Worm (Caenorhabditis elegans) whole organism, L1 larva: ENCODE results near the gene C27H6.8.

Experiments
- aha-1 ChIP-seq: fragments of 150-350 bp; optimal IDR thresholded peaks from 2 replicates; lab custom pipeline; 2014; ENCODE audit warnings: missing biosample characterization, missing genetic modification characterization
- aly-2 ChIP-seq: fragments of 150-350 bp; optimal IDR thresholded peaks from 2 replicates; lab custom pipeline; 2014; ENCODE audit warnings: missing biosample characterization, missing genetic modification characterization
- ceh-8 ChIP-seq: fragments of 200-800 bp; sonication (Bioruptor generic); optimal IDR thresholded peaks from 2 replicates; lab custom pipeline; 2018; ENCODE audit warnings: mild to moderate bottlenecking, missing genetic modification characterization, moderate library complexity, missing compliant biosample characterization
- ceh-90 ChIP-seq: sonication (generic microtip); optimal IDR thresholded peaks from 2 replicates; lab custom pipeline; 2016; ENCODE audit warnings: missing genetic modification characterization, missing compliant biosample characterization
- egl-27 ChIP-seq, 2 experiments: fragments of 150-350 bp in 1 of 2; sonication (generic microtip); optimal IDR thresholded peaks; 3 replicates each; lab custom pipeline; 2017 to 2018; ENCODE audit warnings: missing biosample characterization in 2 of 2, missing genetic modification characterization in 2 of 2, missing genetic modification reagents in 2 of 2
- fkh-8 ChIP-seq: sonication (generic microtip); optimal IDR thresholded peaks from 2 replicates; lab custom pipeline; 2016; ENCODE audit warnings: mild to moderate bottlenecking, missing genetic modification characterization, missing compliant biosample characterization
- lin-39 ChIP-seq: fragments of 150-350 bp; optimal IDR thresholded peaks from 2 replicates; lab custom pipeline; 2014; ENCODE audit warnings: missing biosample characterization, missing genetic modification reagents, missing genetic modification characterization
- lsy-2 ChIP-seq, 2 experiments: fragments of 150-350 bp; optimal IDR thresholded peaks; 2 replicates each; lab custom pipeline; 2014; ENCODE audit warnings: missing biosample characterization in 2 of 2, missing genetic modification characterization in 2 of 2
- nhr-237 ChIP-seq: fragments of 150-350 bp; optimal IDR thresholded peaks from 2 replicates; lab custom pipeline; 2014; ENCODE audit warnings: missing biosample characterization, missing genetic modification characterization
- nhr-71 ChIP-seq: sonication (generic microtip); optimal IDR thresholded peaks from 2 replicates; lab custom pipeline; 2016; ENCODE audit warnings: mild to moderate bottlenecking, missing genetic modification characterization, moderate library complexity, missing compliant biosample characterization
- nhr-76 ChIP-seq: sonication (generic microtip); optimal IDR thresholded peaks from 2 replicates; lab custom pipeline; 2017; ENCODE audit warnings: missing biosample characterization, missing genetic modification characterization
- nhr-90 ChIP-seq: sonication (generic microtip); optimal IDR thresholded peaks from 2 replicates; lab custom pipeline; 2016; ENCODE audit warnings: mild to moderate bottlenecking, missing genetic modification characterization, missing compliant biosample characterization; ENCODE audit not compliant: poor library complexity
- unc-86 ChIP-seq: sonication (generic microtip); optimal IDR thresholded peaks from 2 replicates; lab custom pipeline; 2016; ENCODE audit warnings: missing genetic modification characterization, missing compliant biosample characterization

ce11 chrV:9950861-9951260 is 36.7 kb downstream of the C27H6.8 start, which contains the start of gene ttr-46:
- TF ChIP-seq ceh-90 (no peak), nhr-237 (tag; lab: Kevin White, UChicago) (no peak), lsy-2 (tag; optimal IDR thresholded peaks at IDR 0.05; lab: Kevin White, UChicago) (no peak), fkh-8 (tag; lab: Kevin White, UChicago) (no peak), unc-86 (tag; lab: Kevin White, UChicago) (no peak), lin-39 (tag; lab: Kevin White, UChicago) (no peak), nhr-76 (tag; lab: Kevin White, UChicago) (no peak), ceh-8 (no peak), nhr-90 (no peak), nhr-71 (tag; lab: Kevin White, UChicago) (no peak), egl-27 (tag; optimal IDR thresholded peaks at IDR 0.05; lab: Kevin White, UChicago) (no peak), aha-1 (tag; lab: Kevin White, UChicago) (no peak), aly-2 (tag; lab: Kevin White, UChicago) (no peak)
